Worm (Caenorhabditis elegans): ENCODE results near the gene R09E10.8.
A peak's percentile ranks its signal among the peaks of the same experiment; 100 is the strongest.

Gene R09E10.8

DNA sequence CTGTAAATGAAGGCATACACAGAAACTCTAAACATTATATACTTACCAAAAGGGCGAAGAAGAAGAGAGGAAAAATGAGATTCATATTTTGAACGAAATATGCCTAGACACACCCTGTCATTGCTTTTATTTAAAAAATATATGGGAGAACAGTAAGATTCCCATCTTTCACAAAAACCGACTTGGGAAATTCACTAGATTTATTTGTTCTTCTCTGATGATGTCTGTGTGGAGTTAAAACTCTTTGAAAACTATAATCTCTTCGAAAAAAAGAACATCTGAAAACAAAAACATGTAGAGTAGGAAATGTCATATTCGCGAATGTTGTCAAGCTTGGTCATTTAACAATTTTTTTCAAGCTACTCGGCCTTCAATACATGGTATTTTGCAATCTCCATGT lies at the start of gene R09E10.8:
R09E10.8 (minus strand) TSS at position 101 of the 400 bp plus-strand sequence.
- TF ChIP-seq elt-3 (tag; optimal IDR thresholded peaks at IDR 0.05) (no peak), snpc-4 (tag; optimal IDR thresholded peaks at IDR 0.05) (no peak), fkh-10 (GFP tag; optimal IDR thresholded peaks at IDR 0.05) (no peak), daf-12 (tag; optimal IDR thresholded peaks at IDR 0.05) (no peak), nhr-28 (tag; optimal IDR thresholded peaks at IDR 0.05) (no peak), ceh-9 (tag; optimal IDR thresholded peaks at IDR 0.05) (no peak), R02D3.7 (tag; optimal IDR thresholded peaks at IDR 0.05) (no peak), egl-5 (tag; optimal IDR thresholded peaks at IDR 0.05) (no peak), ceh-28 (tag; optimal IDR thresholded peaks at IDR 0.05) (no peak), nhr-23 (tag; optimal IDR thresholded peaks at IDR 0.05) (no peak), nhr-11 (tag; optimal IDR thresholded peaks at IDR 0.05) (no peak), pqm-1 (tag; optimal IDR thresholded peaks at IDR 0.05) (no peak), ZK546.5 (tag; optimal IDR thresholded peaks at IDR 0.05) (no peak), fkh-2 (tag; optimal IDR thresholded peaks at IDR 0.05) (no peak), nhr-237 (tag; optimal IDR thresholded peaks at IDR 0.05) (no peak)

- TF ChIP-seq nfya-1 (tag; optimal IDR thresholded peaks at IDR 0.05; ENCODE audit: insufficient read depth) (no peak), snpc-4 (tag; optimal IDR thresholded peaks at IDR 0.05) (no peak), skn-1 (tag; optimal IDR thresholded peaks at IDR 0.05) (no peak), eor-1 (tag; optimal IDR thresholded peaks at IDR 0.05) (no peak), unc-62 (GFP tag; optimal IDR thresholded peaks at IDR 0.05) (no peak), mdl-1 (tag; optimal IDR thresholded peaks at IDR 0.05) (no peak), R02D3.7 (tag; optimal IDR thresholded peaks at IDR 0.05) (no peak), egl-27 (tag; optimal IDR thresholded peaks at IDR 0.05) (no peak), nhr-28 (tag; optimal IDR thresholded peaks at IDR 0.05) (no peak), ztf-4 (tag; optimal IDR thresholded peaks at IDR 0.05) (no peak), fkh-10 (GFP tag; optimal IDR thresholded peaks at IDR 0.05) (no peak), nhr-25 (tag; optimal IDR thresholded peaks at IDR 0.05) (no peak), nhr-43 (tag; optimal IDR thresholded peaks at IDR 0.05; ENCODE audit: poor library complexity, severe bottlenecking) (no peak), ceh-28 (tag; optimal IDR thresholded peaks at IDR 0.05) (no peak), hmg-11 (tag; optimal IDR thresholded peaks at IDR 0.05) (no peak), nhr-77 (tag; optimal IDR thresholded peaks at IDR 0.05) (no peak), lin-39 (tag; optimal IDR thresholded peaks at IDR 0.05) (no peak), jun-1 (tag; optimal IDR thresholded peaks at IDR 0.05) (no peak)
Observed at ce11 chrIV:10357842-10358241, 47.6 kb upstream of the R09E10.8 start, which contains the start of gene gkow-1. gkow-1 (plus strand) TSS chrIV:10358142.

- TF ChIP-seq hmg-11 (tag; optimal IDR thresholded peaks at IDR 0.05) (no peak), ceh-82 (tag; optimal IDR thresholded peaks at IDR 0.05) (no peak), nhr-237 (tag; optimal IDR thresholded peaks at IDR 0.05) (no peak), lin-39 (tag; optimal IDR thresholded peaks at IDR 0.05) (no peak), elt-1 (tag; optimal IDR thresholded peaks at IDR 0.05) (no peak)
Observed at ce11 chrIV:10357072-10357471, 46.8 kb upstream of the R09E10.8 start, which contains the start of gene R11A8.1. R11A8.1 (minus strand) TSS chrIV:10357172.

- no peak for TF ChIP-seq eor-1 (tag; optimal IDR thresholded peaks at IDR 0.05)
- no peak for TF ChIP-seq tbx-2 (tag; optimal IDR thresholded peaks at IDR 0.05)
- TF ChIP-seq jun-1 (tag; optimal IDR thresholded peaks at IDR 0.05): no peak
- TF ChIP-seq snpc-4 (tag; optimal IDR thresholded peaks at IDR 0.05): no peak
- no peak for TF ChIP-seq elt-2 (tag; optimal IDR thresholded peaks at IDR 0.05)
- no peak for TF ChIP-seq elt-1 (tag; optimal IDR thresholded peaks at IDR 0.05)
Observed at ce11 chrIV:10352243-10352642, 42.0 kb upstream of the R09E10.8 start, which contains the start of gene Y43C5B.2. Y43C5B.2 (minus strand) TSS chrIV:10352343.

- TF ChIP-seq pqm-1 (tag; optimal IDR thresholded peaks at IDR 0.05) (peak; percentile 86), pha-4 (tag; optimal IDR thresholded peaks at IDR 0.05) (peak; percentile 66), ztf-11 (tag; optimal IDR thresholded peaks at IDR 0.05) (no peak), elt-2 (tag; optimal IDR thresholded peaks at IDR 0.05) (peak; percentile 84)
Observed at ce11 chrIV:10349871-10350640, 39.8 kb upstream of the R09E10.8 start, which contains the start of the genes unc-43 and Y43C5B.3. unc-43 (minus strand) TSS chrIV:10350217. Y43C5B.3 (plus strand) TSS chrIV:10350590.
